Worm (Caenorhabditis elegans) whole organism, mixed stage, embryonic: ENCODE measurements around the gene B0303.16.

ENCODE experiments used
- M03D4.4 ChIP-seq: sonication (generic microtip); optimal IDR thresholded peaks from 2 replicates; lab custom pipeline; 2017; ENCODE audit warnings: mild to moderate bottlenecking, missing genetic modification characterization, missing compliant biosample characterization
- bed-3 ChIP-seq: fragments of 200-800 bp; sonication (Bioruptor generic); optimal IDR thresholded peaks from 3 replicates; lab custom pipeline; 2018; ENCODE audit warnings: mild to moderate bottlenecking, missing genetic modification characterization, moderate library complexity, missing compliant biosample characterization
- blmp-1 ChIP-seq: fragments of 150-350 bp; optimal IDR thresholded peaks from 2 replicates; lab custom pipeline; 2014; ENCODE audit warnings: missing biosample characterization, missing genetic modification characterization
- ceh-39 ChIP-seq: fragments of 150-350 bp; optimal IDR thresholded peaks from 2 replicates; lab custom pipeline; 2014; ENCODE audit warnings: missing biosample characterization, missing genetic modification characterization
- ceh-43 ChIP-seq: fragments of 200-800 bp; sonication (Bioruptor generic); optimal IDR thresholded peaks from 2 replicates; lab custom pipeline; 2018; ENCODE audit warnings: mild to moderate bottlenecking, missing genetic modification characterization, moderate library complexity, missing compliant biosample characterization
- ceh-83 ChIP-seq: fragments of 200-800 bp; sonication (Bioruptor generic); optimal IDR thresholded peaks from 2 replicates; lab custom pipeline; 2018; ENCODE audit warnings: mild to moderate bottlenecking, missing genetic modification characterization, missing compliant biosample characterization
- ces-1 ChIP-seq: fragments of 150-350 bp; optimal IDR thresholded peaks from 2 replicates; lab custom pipeline; 2014; ENCODE audit warnings: missing biosample characterization, missing genetic modification reagents, missing genetic modification characterization
- cnd-1 ChIP-seq: fragments of 200-800 bp; sonication (Bioruptor generic); optimal IDR thresholded peaks from 2 replicates; lab custom pipeline; 2018; ENCODE audit warnings: mild to moderate bottlenecking, missing genetic modification characterization, missing compliant biosample characterization
- drap-1 ChIP-seq: fragments of 200-800 bp; sonication (Bioruptor generic); optimal IDR thresholded peaks from 3 replicates; lab custom pipeline; 2018; ENCODE audit warnings: mild to moderate bottlenecking, missing genetic modification characterization, missing compliant biosample characterization
- elt-1 ChIP-seq: sonication (generic microtip); optimal IDR thresholded peaks from 2 replicates; lab custom pipeline; 2017; ENCODE audit warnings: missing genetic modification characterization, mild to moderate bottlenecking, missing compliant biosample characterization, antibody characterized with exemption, moderate library complexity, borderline replicate concordance; ENCODE audit not compliant: insufficient read depth
- elt-3 ChIP-seq: fragments of 150-350 bp; optimal IDR thresholded peaks from 2 replicates; lab custom pipeline; 2014; ENCODE audit warnings: missing biosample characterization, missing genetic modification characterization
- flh-1 ChIP-seq: fragments of 200-800 bp; sonication (Bioruptor generic); optimal IDR thresholded peaks from 2 replicates; lab custom pipeline; 2018; ENCODE audit warnings: mild to moderate bottlenecking, missing genetic modification characterization, moderate library complexity, missing compliant biosample characterization
- ham-2 ChIP-seq: fragments of 200-800 bp; sonication (Bioruptor generic); optimal IDR thresholded peaks from 2 replicates; lab custom pipeline; 2018; ENCODE audit warnings: mild to moderate bottlenecking, missing genetic modification characterization, missing compliant biosample characterization
- hlh-1 ChIP-seq: fragments of 150-350 bp; optimal IDR thresholded peaks from 2 replicates; lab custom pipeline; 2014; ENCODE audit warnings: missing biosample characterization, missing genetic modification reagents, missing genetic modification characterization
- lin-13 ChIP-seq: fragments of 150-350 bp; optimal IDR thresholded peaks from 2 replicates; lab custom pipeline; 2014; ENCODE audit warnings: missing biosample characterization, missing genetic modification characterization
- lin-32 ChIP-seq: fragments of 200-800 bp; sonication (Bioruptor generic); optimal IDR thresholded peaks from 2 replicates; lab custom pipeline; 2018; ENCODE audit warnings: mild to moderate bottlenecking, missing genetic modification characterization, missing compliant biosample characterization
- lsy-2 ChIP-seq: fragments of 150-350 bp; optimal IDR thresholded peaks from 2 replicates; lab custom pipeline; 2014; ENCODE audit warnings: missing biosample characterization, missing genetic modification characterization
- mab-5 ChIP-seq: fragments of 150-350 bp; optimal IDR thresholded peaks from 2 replicates; lab custom pipeline; 2014; ENCODE audit warnings: missing biosample characterization, missing genetic modification characterization
- mep-1 ChIP-seq: fragments of 150-350 bp; optimal IDR thresholded peaks from 2 replicates; lab custom pipeline; 2017; ENCODE audit warnings: missing biosample characterization, missing genetic modification reagents, missing genetic modification characterization, inconsistent platforms
- mls-2 ChIP-seq: sonication (generic microtip); optimal IDR thresholded peaks from 2 replicates; lab custom pipeline; 2016; ENCODE audit warnings: mild to moderate bottlenecking, missing genetic modification characterization, moderate library complexity, missing compliant biosample characterization
- nhr-12 ChIP-seq: fragments of 150-350 bp; optimal IDR thresholded peaks from 2 replicates; lab custom pipeline; 2014; ENCODE audit warnings: missing biosample characterization, missing genetic modification characterization
- nhr-2 ChIP-seq: fragments of 150-350 bp; optimal IDR thresholded peaks from 2 replicates; lab custom pipeline; 2014; ENCODE audit warnings: missing biosample characterization, missing genetic modification characterization
- nhr-237 ChIP-seq: fragments of 150-350 bp; optimal IDR thresholded peaks from 2 replicates; lab custom pipeline; 2014; ENCODE audit warnings: missing biosample characterization, missing genetic modification characterization
- nhr-28 ChIP-seq: fragments of 150-350 bp; optimal IDR thresholded peaks from 2 replicates; lab custom pipeline; 2014; ENCODE audit warnings: missing biosample characterization, missing genetic modification characterization
- nhr-76 ChIP-seq: sonication (generic microtip); optimal IDR thresholded peaks from 2 replicates; lab custom pipeline; 2017; ENCODE audit warnings: missing biosample characterization, missing genetic modification characterization
- pha-4 ChIP-seq: fragments of 150-350 bp; optimal IDR thresholded peaks from 2 replicates; lab custom pipeline; 2018; ENCODE audit warnings: missing biosample characterization, missing genetic modification reagents, missing genetic modification characterization
- sem-2 ChIP-seq: fragments of 200-800 bp; sonication (Bioruptor generic); optimal IDR thresholded peaks from 2 replicates; lab custom pipeline; 2018; ENCODE audit warnings: mild to moderate bottlenecking, missing genetic modification characterization, missing compliant biosample characterization
- sptf-1 ChIP-seq: sonication (generic microtip); optimal IDR thresholded peaks from 2 replicates; lab custom pipeline; 2017; ENCODE audit warnings: mild to moderate bottlenecking, missing genetic modification characterization, moderate library complexity, missing compliant biosample characterization
- unc-120 ChIP-seq: sonication (generic microtip); optimal IDR thresholded peaks from 2 replicates; lab custom pipeline; 2017; ENCODE audit warnings: missing genetic modification characterization, missing compliant biosample characterization; ENCODE audit not compliant: poor library complexity, severe bottlenecking
- unc-39 ChIP-seq: fragments of 150-350 bp; optimal IDR thresholded peaks from 2 replicates; lab custom pipeline; 2014; ENCODE audit warnings: missing biosample characterization, missing genetic modification characterization
- unc-62 ChIP-seq: fragments of 150-350 bp; optimal IDR thresholded peaks from 2 replicates; lab custom pipeline; 2014; ENCODE audit warnings: missing biosample characterization, missing genetic modification reagents, missing genetic modification characterization
- zip-8 ChIP-seq: fragments of 150-350 bp; optimal IDR thresholded peaks from 2 replicates; lab custom pipeline; 2014; ENCODE audit warnings: missing biosample characterization, missing genetic modification characterization
- ztf-11 ChIP-seq: fragments of 150-350 bp; optimal IDR thresholded peaks from 2 replicates; lab custom pipeline; 2014; ENCODE audit warnings: missing biosample characterization, missing genetic modification characterization

B0303.16 gene

DNA sequence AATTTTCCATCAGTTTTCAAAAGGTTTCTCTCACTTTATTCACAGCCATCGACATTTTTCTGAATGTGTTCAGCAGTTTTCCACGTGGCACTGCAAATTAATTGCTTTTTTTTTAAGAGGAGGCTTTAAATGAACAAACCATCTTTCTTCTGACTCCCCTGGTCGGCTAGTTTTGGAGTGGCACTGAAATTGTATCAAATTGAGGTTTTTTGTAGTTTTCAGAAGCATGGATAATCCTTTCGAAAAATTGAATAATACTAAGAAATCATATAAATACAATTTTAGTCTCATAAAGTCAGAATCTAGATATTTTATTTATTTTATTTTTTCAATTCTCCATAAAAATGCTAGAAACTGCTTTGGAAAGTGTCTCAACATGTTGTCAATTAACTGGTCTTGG lies at the start of gene B0303.16:
Gene B0303.16, plus strand, starts transcription at position 301 of the 400 bp plus-strand sequence.
- TF ChIP-seq cnd-1 (tag; lab: Kevin White, UChicago) (no peak), hlh-1 (tag; lab: Kevin White, UChicago) (no peak), bed-3 (GFP tag; lab: Kevin White, UChicago) (no peak), unc-39 (tag; lab: Kevin White, UChicago) (no peak), flh-1 (GFP tag; lab: Kevin White, UChicago) (no peak), elt-1 (tag; lab: Kevin White, UChicago) (no peak), unc-62 (GFP tag; lab: Kevin White, UChicago) (no peak), drap-1 (GFP tag; lab: Kevin White, UChicago) (no peak), blmp-1 (no peak), elt-3 (no peak), nhr-237 (tag; lab: Kevin White, UChicago) (no peak), nhr-76 (tag; lab: Kevin White, UChicago) (no peak), mab-5 (tag; lab: Kevin White, UChicago) (no peak), M03D4.4 (tag; lab: Kevin White, UChicago) (no peak), mep-1 (tag; lab: Kevin White, UChicago) (no peak), mls-2 (tag; lab: Kevin White, UChicago) (no peak), ham-2 (GFP tag; lab: Kevin White, UChicago) (no peak), lin-32 (GFP tag; lab: Kevin White, UChicago) (no peak), ztf-11 (no peak)

DNA sequence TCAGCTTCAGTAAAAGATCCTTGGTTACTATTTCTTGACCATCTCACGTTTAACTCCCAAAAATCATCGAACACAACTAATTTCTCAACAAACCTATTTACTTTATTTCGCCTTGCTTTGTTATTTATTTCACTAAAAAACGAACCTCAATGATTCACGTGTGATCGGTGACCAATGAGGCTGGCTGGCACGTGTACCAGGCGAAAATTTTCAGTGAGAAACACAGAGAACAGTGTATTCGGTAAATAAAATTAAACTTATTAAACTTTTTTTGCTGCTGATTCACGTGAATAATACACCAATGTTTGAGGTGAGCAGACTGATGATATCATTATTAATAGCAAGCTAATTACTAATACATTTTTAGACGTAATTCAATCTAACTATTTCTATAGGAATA lies 49.5 kb upstream of the B0303.16 start:
- no peak for TF ChIP-seq ceh-39
- TF ChIP-seq lsy-2, result no peak

DNA sequence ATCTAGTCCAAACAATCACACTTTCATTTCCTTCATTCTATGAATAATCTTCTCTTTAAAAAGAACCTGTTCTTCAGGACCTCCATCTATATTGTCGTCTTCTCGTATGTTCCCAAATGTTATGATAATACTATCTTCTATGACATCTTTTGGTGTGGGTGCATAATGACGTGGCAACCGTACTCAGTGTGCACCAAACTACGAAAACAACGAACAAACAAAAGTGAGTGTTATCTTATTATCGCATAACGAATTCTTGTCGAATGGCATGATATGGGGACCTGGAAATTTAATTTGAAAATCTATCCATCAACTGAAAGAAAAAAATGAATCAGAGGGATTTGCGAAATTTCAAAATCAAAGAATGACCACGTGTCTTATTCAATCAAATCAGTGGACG lies 48.8 kb upstream of the B0303.16 start:
- TF ChIP-seq ham-2 (GFP tag; lab: Kevin White, UChicago), result no peak
- TF ChIP-seq nhr-12 (tag; lab: Kevin White, UChicago), result no peak
- no peak for TF ChIP-seq flh-1 (GFP tag; lab: Kevin White, UChicago)
- TF ChIP-seq sptf-1 (tag; lab: Kevin White, UChicago), result no peak
- no peak for TF ChIP-seq ceh-39
- TF ChIP-seq mls-2 (tag; lab: Kevin White, UChicago), result no peak
- TF ChIP-seq pha-4 (tag; lab: Kevin White, UChicago), result no peak
- TF ChIP-seq sem-2 (GFP tag; lab: Kevin White, UChicago), result no peak
- TF ChIP-seq ces-1 (GFP tag; lab: Kevin White, UChicago), result no peak
- TF ChIP-seq drap-1 (GFP tag; lab: Kevin White, UChicago), result no peak
- TF ChIP-seq hlh-1 (tag; lab: Kevin White, UChicago), result no peak
- TF ChIP-seq ceh-43 (GFP tag; lab: Kevin White, UChicago), result no peak
- TF ChIP-seq nhr-237 (tag; lab: Kevin White, UChicago), result no peak
- no peak for TF ChIP-seq ceh-83

DNA sequence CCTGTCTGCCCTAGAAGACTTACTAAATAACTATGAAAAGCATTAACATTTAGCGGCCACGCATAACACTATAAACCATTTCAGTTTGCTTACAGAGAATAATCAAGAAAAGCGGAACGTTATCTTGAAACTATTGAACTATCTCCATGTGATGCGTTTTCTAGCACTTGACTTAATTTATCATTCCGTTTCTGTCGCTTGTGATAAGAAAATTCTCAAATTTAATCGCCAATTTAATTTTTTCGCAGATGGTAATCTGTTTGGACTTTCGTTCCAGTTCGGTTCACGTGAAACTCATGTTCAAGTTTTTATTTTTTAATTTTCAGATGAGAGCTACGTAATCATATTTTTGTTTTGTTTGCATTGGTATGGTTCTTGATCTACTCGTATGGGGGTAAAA lies 47.9 kb upstream of the B0303.16 start:
- TF ChIP-seq ceh-43 (GFP tag; lab: Kevin White, UChicago), result no peak
- TF ChIP-seq ztf-11, result no peak
- no peak for TF ChIP-seq pha-4 (tag; lab: Kevin White, UChicago)
- TF ChIP-seq mls-2 (tag; lab: Kevin White, UChicago), result no peak
- TF ChIP-seq ceh-39, result no peak
- no peak for TF ChIP-seq ces-1 (GFP tag; lab: Kevin White, UChicago)
- TF ChIP-seq lin-32 (GFP tag; lab: Kevin White, UChicago), result no peak

DNA sequence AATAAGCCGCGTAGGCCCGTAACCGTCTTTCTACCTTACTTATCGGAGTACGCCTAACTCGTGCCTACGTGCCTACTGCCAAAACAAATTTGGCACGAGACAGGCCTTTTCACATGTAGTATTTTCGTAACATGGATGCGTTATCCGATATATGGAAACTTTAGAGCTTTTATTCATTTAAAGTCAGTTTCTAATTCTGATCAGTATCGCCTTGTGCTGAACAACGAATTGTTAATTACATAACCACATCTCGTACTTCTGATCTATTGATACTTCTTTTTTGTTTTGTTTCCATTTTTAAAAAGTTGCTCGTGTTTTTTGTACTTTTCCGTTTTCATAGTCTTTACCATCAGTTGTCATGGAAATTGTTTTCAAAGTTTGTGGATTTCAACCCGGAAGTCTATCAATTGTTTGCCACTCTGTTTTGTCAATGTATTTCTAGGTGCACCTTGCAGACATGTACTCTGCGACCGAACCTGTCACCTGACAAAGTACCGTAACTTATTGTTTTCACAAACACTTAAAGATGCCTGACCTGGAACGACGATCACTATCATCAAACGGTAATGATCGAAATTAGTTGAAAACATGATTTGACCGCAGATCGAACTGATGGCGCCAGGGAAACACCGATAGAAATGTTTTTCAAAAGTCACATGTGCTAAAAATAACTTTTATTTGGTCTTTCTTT lies 47.0 kb upstream of the B0303.16 start:
- no peak for TF ChIP-seq ceh-43 (GFP tag; lab: Kevin White, UChicago)
- TF ChIP-seq ceh-83, result no peak
- TF ChIP-seq elt-3, result no peak
- TF ChIP-seq nhr-28 (tag; lab: Kevin White, UChicago), result no peak
- no peak for TF ChIP-seq M03D4.4 (tag; lab: Kevin White, UChicago)
- no peak for TF ChIP-seq zip-8
- no peak for TF ChIP-seq nhr-76 (tag; lab: Kevin White, UChicago)
- no peak for TF ChIP-seq mep-1 (tag; lab: Kevin White, UChicago)
- no peak for TF ChIP-seq elt-1 (tag; lab: Kevin White, UChicago)
- no peak for TF ChIP-seq unc-62 (GFP tag; lab: Kevin White, UChicago)
- no peak for TF ChIP-seq lin-13 (tag; lab: Kevin White, UChicago)
- TF ChIP-seq sem-2 (GFP tag; lab: Kevin White, UChicago), result no peak
- TF ChIP-seq unc-39 (tag; lab: Kevin White, UChicago), result no peak
- no peak for TF ChIP-seq nhr-2 (tag; lab: Kevin White, UChicago)
- no peak for TF ChIP-seq nhr-237 (tag; lab: Kevin White, UChicago)
- no peak for TF ChIP-seq sptf-1 (tag; lab: Kevin White, UChicago)
- no peak for TF ChIP-seq pha-4 (tag; lab: Kevin White, UChicago)
- no peak for TF ChIP-seq unc-120 (tag; lab: Kevin White, UChicago)
- no peak for TF ChIP-seq ztf-11
